Worm (Caenorhabditis elegans): ENCODE measurements around the gene nhr-232.

The nhr-232 gene

ce11 chrV:10230932-10231331 is 25.0 kb upstream of the nhr-232 start, which contains the start of gene fipr-6:
Gene fipr-6, plus strand, starts transcription at chrV:10231232.
- TF ChIP-seq dao-5 (tag; optimal IDR thresholded peaks at IDR 0.05) (no peak), him-1 (tag; optimal IDR thresholded peaks at IDR 0.05) (no peak), W03F9.2 (tag; optimal IDR thresholded peaks at IDR 0.05) (no peak)

ce11 chrV:10233330-10233729 is 22.6 kb upstream of the nhr-232 start, which contains the start of gene str-182:
Gene str-182, minus strand, starts transcription at chrV:10233430.
- no peak for TF ChIP-seq him-1 (tag; optimal IDR thresholded peaks at IDR 0.05)
- no peak for TF ChIP-seq W03F9.2 (tag; optimal IDR thresholded peaks at IDR 0.05)
- TF ChIP-seq dao-5 (tag; optimal IDR thresholded peaks at IDR 0.05): no peak

ce11 chrV:10237171-10237570 is 18.8 kb upstream of the nhr-232 start:
- no peak for TF ChIP-seq him-1 (tag; optimal IDR thresholded peaks at IDR 0.05)
- TF ChIP-seq dao-5 (tag; optimal IDR thresholded peaks at IDR 0.05): no peak
- TF ChIP-seq W03F9.2 (tag; optimal IDR thresholded peaks at IDR 0.05): no peak

DNA sequence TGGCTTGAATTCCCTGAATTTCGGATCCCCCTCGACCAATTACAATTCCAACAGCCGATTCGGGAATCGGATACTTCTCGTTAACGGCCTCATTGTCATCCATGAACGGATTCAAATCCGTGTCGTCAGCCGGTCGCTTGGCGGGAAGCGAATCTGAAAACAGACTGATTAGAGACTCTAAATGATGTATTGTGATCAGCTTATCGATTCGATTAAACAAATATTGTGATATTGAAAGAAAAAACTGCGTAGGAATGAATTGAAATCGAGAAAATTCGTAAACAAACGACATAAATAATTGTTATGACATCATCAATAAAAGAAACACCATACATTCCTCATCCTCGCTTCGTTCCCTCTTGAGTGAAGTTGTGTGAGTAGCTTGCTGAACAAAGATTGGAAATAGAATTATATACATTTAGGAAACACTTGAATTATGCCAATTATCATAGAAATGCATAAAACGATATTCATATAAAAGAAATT is 18.0 kb upstream of the nhr-232 start:
- TF ChIP-seq him-1 (tag; optimal IDR thresholded peaks at IDR 0.05) (no peak), dao-5 (tag; optimal IDR thresholded peaks at IDR 0.05) (no peak), W03F9.2 (tag; optimal IDR thresholded peaks at IDR 0.05) (no peak)

DNA sequence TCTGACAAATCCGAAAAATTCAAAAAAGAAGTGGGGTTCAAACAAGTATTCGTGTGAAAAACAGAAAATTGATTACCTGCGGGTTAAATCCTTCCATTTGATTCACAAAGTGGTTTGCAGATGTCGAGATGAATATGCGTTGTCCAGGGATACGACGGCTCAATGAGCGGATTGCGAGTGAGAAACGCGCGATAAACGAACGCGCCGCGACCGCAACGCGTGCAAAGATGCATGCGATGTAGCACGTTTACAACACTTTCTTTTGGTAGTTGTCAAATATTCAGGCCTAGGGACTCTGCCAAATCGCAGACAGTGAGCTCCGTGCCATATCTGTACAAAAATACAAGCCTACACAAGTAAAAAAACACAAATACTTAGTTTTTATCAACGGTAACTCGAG is 17.3 kb upstream of the nhr-232 start, which contains the start of gene fubl-1:
fubl-1 (minus strand) TSS at position 202 of the 400 bp plus-strand sequence.
- TF ChIP-seq W03F9.2 (tag; optimal IDR thresholded peaks at IDR 0.05): no peak
- no peak for TF ChIP-seq dao-5 (tag; optimal IDR thresholded peaks at IDR 0.05)
- TF ChIP-seq him-1 (tag; optimal IDR thresholded peaks at IDR 0.05): no peak

ce11 chrV:10239861-10240260 is 16.1 kb upstream of the nhr-232 start, which contains the start of gene fipr-8:
Gene fipr-8, minus strand, starts transcription at chrV:10239961.
- TF ChIP-seq W03F9.2 (tag; optimal IDR thresholded peaks at IDR 0.05) (no peak), him-1 (tag; optimal IDR thresholded peaks at IDR 0.05) (no peak), dao-5 (tag; optimal IDR thresholded peaks at IDR 0.05) (no peak)

DNA sequence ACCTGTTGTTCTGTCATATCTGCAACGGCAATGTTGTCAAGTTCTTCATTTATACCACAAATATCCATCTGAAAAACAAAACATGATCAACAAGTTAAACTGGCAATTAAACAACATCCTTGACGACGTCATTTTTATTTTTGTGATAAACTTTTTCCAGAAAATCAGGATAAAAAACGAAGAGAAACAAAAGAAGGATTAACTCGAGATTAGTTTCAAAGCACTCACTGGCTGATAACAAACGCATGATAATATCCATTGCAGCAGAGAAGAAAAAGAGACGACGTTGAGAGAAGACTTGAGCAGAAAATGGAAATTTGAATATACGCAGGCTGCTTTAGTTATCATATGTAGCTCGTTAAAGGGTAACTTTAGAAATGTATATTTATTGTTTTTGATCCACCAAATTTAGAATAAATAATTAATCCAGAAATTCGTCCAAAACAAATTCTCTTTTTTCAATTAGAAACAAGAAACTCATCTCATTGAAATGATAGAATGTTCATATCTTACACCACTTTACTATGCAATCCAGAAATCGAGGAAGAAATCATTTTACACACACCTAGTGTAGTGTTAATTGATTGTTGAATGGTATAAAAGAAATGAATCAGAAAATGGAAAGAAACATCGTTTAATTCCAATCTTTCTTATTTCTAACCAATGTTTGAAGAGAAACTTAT is 14.7 kb upstream of the nhr-232 start, which contains the start of the genes C12D8.21 and col-148:
C12D8.21 (minus strand) TSS at position 68 of the 683 bp plus-strand sequence.
col-148 (plus strand) TSS at position 633 of the 683 bp plus-strand sequence.
- no peak for TF ChIP-seq him-1 (tag; optimal IDR thresholded peaks at IDR 0.05)
- TF ChIP-seq dao-5 (tag; optimal IDR thresholded peaks at IDR 0.05): no peak
- no peak for TF ChIP-seq W03F9.2 (tag; optimal IDR thresholded peaks at IDR 0.05)

DNA sequence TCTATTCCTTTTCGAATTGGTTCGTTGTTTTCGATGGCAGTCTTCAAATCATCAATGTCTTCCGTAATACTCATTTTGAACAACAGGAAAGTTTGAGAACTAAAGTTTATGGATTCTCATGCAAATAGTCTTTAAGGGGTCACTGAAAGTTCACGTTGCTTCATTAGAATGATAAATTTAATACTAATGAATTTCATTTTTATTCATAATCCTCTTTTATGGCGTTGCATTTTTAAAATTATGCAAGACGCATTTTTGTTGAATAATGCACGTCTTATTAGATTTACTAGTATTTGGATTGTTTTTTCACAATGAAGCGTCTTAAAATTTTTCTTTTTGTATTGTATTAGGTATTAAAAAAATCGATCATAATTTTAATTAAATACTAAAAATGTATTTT is 12.9 kb upstream of the nhr-232 start, which contains the start of gene C12D8.9:
C12D8.9 (minus strand) TSS at position 101 of the 400 bp plus-strand sequence.
- no peak for TF ChIP-seq dao-5 (tag; optimal IDR thresholded peaks at IDR 0.05)
- no peak for TF ChIP-seq W03F9.2 (tag; optimal IDR thresholded peaks at IDR 0.05)
- no peak for TF ChIP-seq him-1 (tag; optimal IDR thresholded peaks at IDR 0.05)

DNA sequence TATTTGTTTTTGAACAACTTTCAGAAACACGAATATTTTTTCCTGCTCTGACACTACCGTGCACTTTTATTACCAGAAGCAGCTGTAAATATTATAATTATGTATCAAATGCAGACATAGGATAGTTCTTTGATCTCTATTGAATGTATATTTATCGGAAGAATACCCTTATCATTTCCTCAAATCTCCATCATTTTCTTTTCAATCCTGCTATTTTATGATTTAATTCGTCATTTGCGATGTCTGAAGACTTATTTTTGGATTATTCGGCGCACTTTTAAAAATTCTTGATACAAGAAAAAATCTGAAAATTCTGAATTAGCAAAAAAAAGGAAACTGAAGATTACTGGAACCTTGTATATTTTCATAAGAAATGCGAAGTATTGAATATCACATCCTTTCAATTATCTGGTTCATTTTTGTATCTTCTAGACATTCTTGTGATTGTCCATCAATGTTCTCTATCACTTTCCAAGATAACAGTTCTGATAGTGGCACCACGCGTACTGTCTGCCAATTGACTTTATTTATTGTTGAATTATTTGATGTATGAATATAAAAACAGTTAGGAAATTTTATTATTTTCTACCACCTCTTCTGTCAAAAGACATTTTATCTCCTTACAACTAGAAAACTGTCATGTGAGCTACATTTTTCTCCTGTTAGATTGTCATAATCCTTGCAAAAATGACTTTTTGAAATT is 11.8 kb upstream of the nhr-232 start:
- TF ChIP-seq dao-5 (tag; optimal IDR thresholded peaks at IDR 0.05): no peak
- no peak for TF ChIP-seq him-1 (tag; optimal IDR thresholded peaks at IDR 0.05)
- no peak for TF ChIP-seq W03F9.2 (tag; optimal IDR thresholded peaks at IDR 0.05)

ce11 chrV:10245615-10246014 is 10.4 kb upstream of the nhr-232 start:
- TF ChIP-seq him-1 (tag; optimal IDR thresholded peaks at IDR 0.05) (no peak), W03F9.2 (tag; optimal IDR thresholded peaks at IDR 0.05) (no peak), dao-5 (tag; optimal IDR thresholded peaks at IDR 0.05) (no peak)

ce11 chrV:10246443-10246885 is 9.5 kb upstream of the nhr-232 start:
- TF ChIP-seq him-1 (tag; optimal IDR thresholded peaks at IDR 0.05) (no peak), dao-5 (tag; optimal IDR thresholded peaks at IDR 0.05) (no peak), W03F9.2 (tag; optimal IDR thresholded peaks at IDR 0.05) (no peak)

DNA sequence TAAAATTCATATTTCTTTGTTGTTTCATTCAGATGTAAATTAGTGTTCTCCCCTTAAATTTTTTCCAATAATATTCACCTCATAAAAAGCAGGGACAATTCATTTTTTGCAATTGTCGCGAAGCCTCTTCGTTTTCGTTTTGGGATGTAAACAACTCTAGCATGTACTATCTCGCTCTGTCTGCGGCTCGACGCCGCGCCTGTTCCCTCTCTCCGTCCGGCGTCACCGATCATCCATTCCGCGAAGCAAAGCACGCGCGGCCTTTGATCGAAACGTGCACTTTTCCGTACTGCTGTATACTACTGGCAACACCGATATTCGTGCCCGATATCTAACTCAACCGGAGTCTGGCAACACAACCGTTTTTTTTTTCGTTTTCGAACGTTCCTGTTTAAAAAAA is 9.0 kb upstream of the nhr-232 start:
- TF ChIP-seq dao-5 (tag; optimal IDR thresholded peaks at IDR 0.05) (no peak), W03F9.2 (tag; optimal IDR thresholded peaks at IDR 0.05) (no peak), him-1 (tag; optimal IDR thresholded peaks at IDR 0.05) (no peak)

- no peak for TF ChIP-seq him-1 (tag; optimal IDR thresholded peaks at IDR 0.05)
These were observed 8.2 kb upstream of the nhr-232 start for ce11 chrV:10247673-10248239.
